Worm (Caenorhabditis elegans) whole organism, L1 larva: ENCODE measurements around the gene E02H1.5.

Experiments
- C16A3.4 ChIP-seq: fragments of 150-350 bp; optimal IDR thresholded peaks from 2 replicates; lab custom pipeline; 2014; ENCODE audit warnings: missing biosample characterization, missing genetic modification characterization
- C34B4.2 ChIP-seq: sonication (generic microtip); optimal IDR thresholded peaks from 2 replicates; lab custom pipeline; 2017; ENCODE audit warnings: mild to moderate bottlenecking, missing genetic modification characterization, missing compliant biosample characterization
- F16B12.6 ChIP-seq: fragments of 150-350 bp; optimal IDR thresholded peaks from 2 replicates; lab custom pipeline; 2014; ENCODE audit warnings: missing biosample characterization, missing genetic modification characterization
- ama-1 ChIP-seq: fragments of 150-350 bp; optimal IDR thresholded peaks from 2 replicates; lab custom pipeline; 2014
- blmp-1 ChIP-seq: fragments of 150-350 bp; optimal IDR thresholded peaks from 2 replicates; lab custom pipeline; 2014; ENCODE audit warnings: missing biosample characterization, missing genetic modification characterization
- ceh-82 ChIP-seq, 3 experiments: fragments of 150-350 bp in 1 of 3; sonication (generic microtip) in 2 of 3; optimal IDR thresholded peaks; 2 replicates each; lab custom pipeline; 2014 to 2017; ENCODE audit warnings: missing biosample characterization in 3 of 3, missing genetic modification characterization in 3 of 3
- dpl-1 ChIP-seq, 3 experiments: fragments of 150-350 bp in 2 of 3; sonication (generic microtip) in 1 of 3; optimal IDR thresholded peaks; 2 replicates each; lab custom pipeline; 2014 to 2017; ENCODE audit warnings: missing biosample characterization in 3 of 3, missing genetic modification characterization in 3 of 3, missing genetic modification reagents in 3 of 3
- dsc-1 ChIP-seq: sonication (generic microtip); optimal IDR thresholded peaks from 2 replicates; lab custom pipeline; 2016; ENCODE audit warnings: mild to moderate bottlenecking, missing genetic modification characterization, missing compliant biosample characterization
- efl-1 ChIP-seq, 4 experiments: fragments of 150-350 bp; optimal IDR thresholded peaks in 3 of 4; peaks in 1 of 4; 1 replicate in 1 of 4; 2 replicates in 3 of 4; lab custom pipeline; 2014; ENCODE audit warnings: missing biosample characterization in 2 of 4, missing genetic modification characterization in 2 of 4, missing genetic modification reagents in 2 of 4
- efl-3 ChIP-seq: fragments of 200-800 bp; sonication (Bioruptor generic); optimal IDR thresholded peaks from 2 replicates; lab custom pipeline; 2018; ENCODE audit warnings: mild to moderate bottlenecking, missing genetic modification characterization, missing compliant biosample characterization
- elt-2 ChIP-seq: sonication (generic microtip); optimal IDR thresholded peaks from 2 replicates; lab custom pipeline; 2016; ENCODE audit warnings: missing genetic modification characterization, mild to moderate bottlenecking, inconsistent platforms, missing compliant biosample characterization, missing genetic modification reagents
- elt-3 ChIP-seq, 6 experiments: fragments of 150-350 bp in 1 of 6; sonication (generic microtip); optimal IDR thresholded peaks; 2 replicates each; lab custom pipeline; 2017 to 2018; ENCODE audit warnings: missing biosample characterization in 6 of 6, missing genetic modification characterization in 6 of 6, inconsistent platforms in 1 of 6
- fkh-4 ChIP-seq: sonication (generic microtip); optimal IDR thresholded peaks from 2 replicates; lab custom pipeline; 2016; ENCODE audit warnings: missing compliant biosample characterization, missing genetic modification characterization, borderline replicate concordance
- fkh-8 ChIP-seq: sonication (generic microtip); optimal IDR thresholded peaks from 2 replicates; lab custom pipeline; 2016; ENCODE audit warnings: mild to moderate bottlenecking, missing genetic modification characterization, missing compliant biosample characterization
- fos-1 ChIP-seq: fragments of 150-350 bp; optimal IDR thresholded peaks from 2 replicates; lab custom pipeline; 2014; ENCODE audit warnings: missing biosample characterization, missing genetic modification characterization
- grh-1 ChIP-seq: fragments of 200-800 bp; sonication (Bioruptor generic); IDR thresholded peaks from 2 replicates; pipeline ENCODE4 v1.3.6; 2022; ENCODE audit warnings: missing genetic modification reagents, missing genetic modification characterization, missing compliant biosample characterization
- irx-1 ChIP-seq: sonication (generic microtip); optimal IDR thresholded peaks from 2 replicates; lab custom pipeline; 2016; ENCODE audit warnings: missing genetic modification characterization, missing compliant biosample characterization
- isw-1 ChIP-seq: fragments of 200-800 bp; sonication (Bioruptor generic); IDR thresholded peaks from 2 replicates; pipeline ENCODE4 v1.3.6; 2022; ENCODE audit warnings: missing genetic modification characterization, missing compliant biosample characterization
- jun-1 ChIP-seq: fragments of 150-350 bp; optimal IDR thresholded peaks from 2 replicates; lab custom pipeline; 2014; ENCODE audit warnings: missing biosample characterization, missing genetic modification reagents, missing genetic modification characterization
- lin-14 ChIP-seq: fragments of 200-800 bp; sonication (Bioruptor generic); optimal IDR thresholded peaks from 2 replicates; lab custom pipeline; 2018; ENCODE audit warnings: mild to moderate bottlenecking, missing genetic modification characterization, moderate library complexity, missing compliant biosample characterization
- lin-35 ChIP-seq, 2 experiments: fragments of 150-350 bp; optimal IDR thresholded peaks; 2 replicates each; lab custom pipeline; 2014; ENCODE audit warnings: missing biosample characterization in 2 of 2, missing genetic modification characterization in 2 of 2, missing genetic modification reagents in 2 of 2
- lin-39 ChIP-seq: fragments of 150-350 bp; optimal IDR thresholded peaks from 2 replicates; lab custom pipeline; 2014; ENCODE audit warnings: missing biosample characterization, missing genetic modification reagents, missing genetic modification characterization
- lir-3 ChIP-seq: sonication (generic microtip); optimal IDR thresholded peaks from 2 replicates; lab custom pipeline; 2016; ENCODE audit warnings: mild to moderate bottlenecking, missing genetic modification characterization, moderate library complexity, missing compliant biosample characterization; ENCODE audit not compliant: poor library complexity
- lsy-2 ChIP-seq, 2 experiments: fragments of 150-350 bp; optimal IDR thresholded peaks; 2 replicates each; lab custom pipeline; 2014; ENCODE audit warnings: missing biosample characterization in 2 of 2, missing genetic modification characterization in 2 of 2
- mab-9 ChIP-seq: fragments of 200-800 bp; sonication (Bioruptor generic); IDR thresholded peaks from 2 replicates; pipeline ENCODE4 v1.3.6; 2022; ENCODE audit warnings: missing genetic modification reagents, missing genetic modification characterization, missing compliant biosample characterization
- mdl-1 ChIP-seq, 2 experiments: fragments of 150-350 bp; optimal IDR thresholded peaks; 2 replicates each; lab custom pipeline; 2014 to 2017; ENCODE audit warnings: missing biosample characterization in 2 of 2, missing genetic modification characterization in 2 of 2, inconsistent platforms in 1 of 2
- mep-1 ChIP-seq: fragments of 150-350 bp; optimal IDR thresholded peaks from 2 replicates; lab custom pipeline; 2014; ENCODE audit warnings: missing biosample characterization, missing genetic modification characterization
- nhr-11 ChIP-seq: fragments of 150-350 bp; optimal IDR thresholded peaks from 2 replicates; lab custom pipeline; 2014; ENCODE audit warnings: missing biosample characterization, missing genetic modification characterization
- nhr-19 ChIP-seq: fragments of 200-800 bp; sonication (Bioruptor generic); conservative IDR thresholded peaks from 2 replicates; pipeline ENCODE4 v1.3.6; 2022; ENCODE audit warnings: missing genetic modification characterization, missing compliant biosample characterization
- nhr-20 ChIP-seq: sonication (generic microtip); optimal IDR thresholded peaks from 2 replicates; lab custom pipeline; 2016; ENCODE audit warnings: mild to moderate bottlenecking, missing genetic modification characterization, missing compliant biosample characterization
- nhr-237 ChIP-seq: fragments of 150-350 bp; optimal IDR thresholded peaks from 2 replicates; lab custom pipeline; 2014; ENCODE audit warnings: missing biosample characterization, missing genetic modification characterization
- nhr-47 ChIP-seq: sonication (generic microtip); optimal IDR thresholded peaks from 2 replicates; lab custom pipeline; 2016; ENCODE audit warnings: mild to moderate bottlenecking, missing genetic modification characterization, moderate library complexity, missing compliant biosample characterization
- nhr-71 ChIP-seq: sonication (generic microtip); optimal IDR thresholded peaks from 2 replicates; lab custom pipeline; 2016; ENCODE audit warnings: mild to moderate bottlenecking, missing genetic modification characterization, moderate library complexity, missing compliant biosample characterization
- nhr-77 ChIP-seq: fragments of 150-350 bp; optimal IDR thresholded peaks from 2 replicates; lab custom pipeline; 2014; ENCODE audit warnings: missing biosample characterization, missing genetic modification characterization
- nhr-85 ChIP-seq: sonication (generic microtip); peaks from one replicate; lab custom pipeline; 2016; ENCODE audit warnings: missing genetic modification characterization, inconsistent platforms, missing compliant biosample characterization
- nhr-90 ChIP-seq: sonication (generic microtip); optimal IDR thresholded peaks from 2 replicates; lab custom pipeline; 2016; ENCODE audit warnings: mild to moderate bottlenecking, missing genetic modification characterization, missing compliant biosample characterization; ENCODE audit not compliant: poor library complexity
- pag-3 ChIP-seq: sonication (generic microtip); optimal IDR thresholded peaks from 2 replicates; lab custom pipeline; 2017; ENCODE audit warnings: missing genetic modification characterization, mild to moderate bottlenecking, missing compliant biosample characterization, antibody characterized with exemption, borderline replicate concordance; ENCODE audit not compliant: insufficient read depth
- pax-3 ChIP-seq: fragments of 200-800 bp; sonication (Bioruptor generic); optimal IDR thresholded peaks from 2 replicates; lab custom pipeline; 2018; ENCODE audit warnings: mild to moderate bottlenecking, missing genetic modification characterization, moderate library complexity, missing compliant biosample characterization
- rnt-1 ChIP-seq: sonication (generic microtip); optimal IDR thresholded peaks from 2 replicates; lab custom pipeline; 2016; ENCODE audit warnings: mild to moderate bottlenecking, missing genetic modification characterization, moderate library complexity, missing compliant biosample characterization
- skn-1 ChIP-seq: fragments of 150-350 bp; optimal IDR thresholded peaks from 2 replicates; lab custom pipeline; 2014; ENCODE audit warnings: missing biosample characterization, missing genetic modification characterization
- sox-4 ChIP-seq: sonication (generic microtip); optimal IDR thresholded peaks from 2 replicates; lab custom pipeline; 2016; ENCODE audit warnings: missing genetic modification characterization, missing compliant biosample characterization
- sup-37 ChIP-seq: fragments of 200-800 bp; sonication (Bioruptor generic); optimal IDR thresholded peaks from 2 replicates; lab custom pipeline; 2018; ENCODE audit warnings: mild to moderate bottlenecking, missing genetic modification characterization, missing compliant biosample characterization
- swsn-7 ChIP-seq: sonication (generic microtip); optimal IDR thresholded peaks from 2 replicates; lab custom pipeline; 2016; ENCODE audit warnings: missing genetic modification characterization, missing compliant biosample characterization
- tlp-1 ChIP-seq: fragments of 150-350 bp; optimal IDR thresholded peaks from 2 replicates; lab custom pipeline; 2014; ENCODE audit warnings: missing biosample characterization, missing genetic modification characterization
- unc-130 ChIP-seq: fragments of 150-350 bp; optimal IDR thresholded peaks from 2 replicates; lab custom pipeline; 2017; ENCODE audit warnings: missing biosample characterization, missing genetic modification characterization, inconsistent platforms
- unc-86 ChIP-seq: sonication (generic microtip); optimal IDR thresholded peaks from 2 replicates; lab custom pipeline; 2016; ENCODE audit warnings: missing genetic modification characterization, missing compliant biosample characterization
- vab-15 ChIP-seq: sonication (generic microtip); optimal IDR thresholded peaks from 2 replicates; lab custom pipeline; 2017; ENCODE audit warnings: missing genotype, mild to moderate bottlenecking, missing genetic modification characterization, missing compliant biosample characterization
- xbp-1 ChIP-seq: sonication (generic microtip); optimal IDR thresholded peaks from 2 replicates; lab custom pipeline; 2016; ENCODE audit warnings: missing genetic modification characterization, missing compliant biosample characterization
- zip-4 ChIP-seq: fragments of 200-800 bp; sonication (Bioruptor generic); optimal IDR thresholded peaks from 2 replicates; lab custom pipeline; 2018; ENCODE audit warnings: mild to moderate bottlenecking, missing genetic modification characterization, moderate library complexity, missing compliant biosample characterization
- ztf-11 ChIP-seq, 2 experiments: sonication (generic microtip); optimal IDR thresholded peaks; 2 replicates each; lab custom pipeline; 2016 to 2017; ENCODE audit warnings: missing genetic modification characterization in 2 of 2, missing biosample characterization in 1 of 2, missing compliant biosample characterization in 1 of 2
- ztf-4 ChIP-seq: fragments of 150-350 bp; optimal IDR thresholded peaks from 2 replicates; lab custom pipeline; 2014; ENCODE audit warnings: missing biosample characterization, missing genetic modification characterization

E02H1.5 gene

DNA sequence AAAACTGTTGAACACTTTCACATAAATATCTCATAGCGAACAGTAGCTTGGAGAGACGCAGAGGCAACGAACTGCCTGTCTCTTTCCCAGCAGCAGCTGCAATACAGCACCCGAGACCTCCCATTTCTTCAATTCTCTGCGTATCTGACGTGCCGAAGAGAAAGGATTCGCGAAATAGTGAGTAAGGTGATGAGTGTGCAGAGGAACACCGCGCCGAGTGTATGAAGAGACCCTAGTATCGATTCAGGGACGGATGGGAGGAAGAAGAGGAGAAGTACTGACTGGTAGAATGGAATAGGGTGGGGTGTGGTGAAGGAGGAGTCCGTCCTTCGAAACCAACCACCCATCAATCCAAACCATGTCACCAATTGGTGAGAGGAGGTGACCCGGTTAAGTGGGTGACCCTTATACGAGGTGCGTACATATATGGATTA is 51.1 kb downstream of the E02H1.5 start:
- TF ChIP-seq C34B4.2 (tag; lab: Kevin White, UChicago) = no peak
- TF ChIP-seq nhr-77 = peak; percentile 59
- peak in 1 of 2 experiments; percentile 75 for TF ChIP-seq mdl-1 (tag; optimal IDR thresholded peaks at IDR 0.05; lab: Kevin White, UChicago)
- peak; percentile 83 for TF ChIP-seq nhr-71 (tag; lab: Kevin White, UChicago)
- no peak for TF ChIP-seq tlp-1 (tag; lab: Kevin White, UChicago)
- peak; percentile 55 for TF ChIP-seq xbp-1 (tag; lab: Kevin White, UChicago)
- peak; percentile 15 for TF ChIP-seq C16A3.4 (tag; lab: Kevin White, UChicago)
- TF ChIP-seq dpl-1 (GFP tag; optimal IDR thresholded peaks at IDR 0.05; lab: Kevin White, UChicago) = peak; percentile 40 to 53 (median 50)
- peak; percentile 90 for TF ChIP-seq nhr-85 (tag; lab: Kevin White, UChicago)
- peak; percentile 56 for TF ChIP-seq skn-1 (tag; lab: Kevin White, UChicago)
- TF ChIP-seq unc-86 = peak; percentile 52
- TF ChIP-seq sox-4 = no peak
- TF ChIP-seq mep-1 (tag; lab: Kevin White, UChicago) = peak; percentile 90
- TF ChIP-seq isw-1 (GFP tag; lab: Robert Waterston, UW) = peak; percentile 6; the same call in 1 of the 2 replicates
- TF ChIP-seq nhr-237 (tag; lab: Kevin White, UChicago) = peak; percentile 49
- peak; percentile 60 for TF ChIP-seq nhr-19
- TF ChIP-seq lsy-2 (tag; optimal IDR thresholded peaks at IDR 0.05; lab: Kevin White, UChicago) = peak; percentile 70 to 82
- peak; percentile 65 for TF ChIP-seq vab-15 (tag; lab: Kevin White, UChicago)
- TF ChIP-seq elt-2 (tag; lab: Kevin White, UChicago) = peak; percentile 11
- TF ChIP-seq nhr-47 (tag; lab: Kevin White, UChicago) = peak; percentile 60
- TF ChIP-seq jun-1 = peak; percentile 64
- TF ChIP-seq efl-1 (optimal IDR thresholded peaks at IDR 0.05; lab: Kevin White, UChicago) = peak; percentile 70 to 76
- TF ChIP-seq efl-1 (GFP tag; optimal IDR thresholded peaks at IDR 0.05 in 1 of 2; lab: Kevin White, UChicago) = peak; percentile 9 to 86
- TF ChIP-seq rnt-1 = peak; percentile 74
- TF ChIP-seq ztf-4 = peak; percentile 68
- peak; percentile 94 for TF ChIP-seq nhr-20
- peak; percentile 19 for TF ChIP-seq F16B12.6
- peak; percentile 52 to 68 for TF ChIP-seq lin-35 (GFP tag; optimal IDR thresholded peaks at IDR 0.05; lab: Kevin White, UChicago)
- no peak for TF ChIP-seq zip-4 (GFP tag; lab: Kevin White, UChicago)
- TF ChIP-seq nhr-90 (tag; lab: Kevin White, UChicago) = peak; percentile 50
- peak; percentile 53 for TF ChIP-seq fos-1 (tag; lab: Kevin White, UChicago)
- TF ChIP-seq elt-3 (tag; optimal IDR thresholded peaks at IDR 0.05; lab: Kevin White, UChicago) = peak in 2 of 6 experiments; percentile 33 to 59
- TF ChIP-seq dsc-1 (tag; lab: Kevin White, UChicago) = no peak
- TF ChIP-seq mab-9 = no peak
- no peak for TF ChIP-seq sup-37 (GFP tag; lab: Kevin White, UChicago)
- no peak for TF ChIP-seq grh-1
- TF ChIP-seq lir-3 (tag; lab: Kevin White, UChicago) = peak; percentile 40
- TF ChIP-seq ama-1 (lab: Kevin White, UChicago) = peak; percentile 82
- peak; percentile 56 for TF ChIP-seq nhr-11 (tag; lab: Kevin White, UChicago)
- peak; percentile 37 to 74 (median 44) for TF ChIP-seq ceh-82 (tag; optimal IDR thresholded peaks at IDR 0.05; lab: Kevin White, UChicago)
- TF ChIP-seq irx-1 = peak; percentile 41
- TF ChIP-seq pag-3 (tag; lab: Kevin White, UChicago) = peak; percentile 24
- no peak for TF ChIP-seq lin-39 (tag; lab: Kevin White, UChicago)
- peak in 1 of 2 experiments; percentile 73 for TF ChIP-seq ztf-11 (tag; optimal IDR thresholded peaks at IDR 0.05; lab: Kevin White, UChicago)
- TF ChIP-seq pax-3 (tag; lab: Kevin White, UChicago) = peak; percentile 34
- no peak for TF ChIP-seq unc-130 (tag; lab: Kevin White, UChicago)
- TF ChIP-seq fkh-4 (tag; lab: Kevin White, UChicago) = no peak
- peak; percentile 95 for TF ChIP-seq blmp-1 (tag; lab: Kevin White, UChicago)
- TF ChIP-seq lin-14 (GFP tag; lab: Kevin White, UChicago) = peak; percentile 97
- peak; percentile 70 for TF ChIP-seq swsn-7 (tag; lab: Kevin White, UChicago)
- TF ChIP-seq efl-3 = no peak
- peak; percentile 23 for TF ChIP-seq fkh-8 (tag; lab: Kevin White, UChicago)
